Fruit fly (Drosophila melanogaster) whole organism: ENCODE results near the gene Sfp23F.

Experiments used
- CG8478 ChIP-seq: fragments of >200 bp; optimal IDR thresholded peaks from 2 replicates; lab custom pipeline; 2018; ENCODE audit warnings: inconsistent platforms
- Dll ChIP-seq: fragments of >200 bp; optimal IDR thresholded peaks from 2 replicates; lab custom pipeline; 2017
- EcR ChIP-seq, 2 experiments: fragments of >200 bp; optimal IDR thresholded peaks; 2 replicates each; lab custom pipeline; 2017; ENCODE audit warnings: missing biosample characterization in 2 of 2, missing genetic modification characterization in 2 of 2, missing genetic modification reagents in 2 of 2
- pan ChIP-seq: fragments of >200 bp; optimal IDR thresholded peaks from 2 replicates; lab custom pipeline; 2017
- psq ChIP-seq: fragments of >200 bp; optimal IDR thresholded peaks from 2 replicates; lab custom pipeline; 2017
- usp ChIP-seq: fragments of >200 bp; optimal IDR thresholded peaks from 2 replicates; lab custom pipeline; 2017; ENCODE audit warnings: missing biosample characterization, missing genetic modification characterization, mixed read lengths

Gene Sfp23F

dm6 chr2L:3387643-3388042 lies at the start of gene Sfp23F:
TSS of gene Sfp23F (minus strand) at chr2L:3387743.
- no peak for TF ChIP-seq psq
- TF ChIP-seq CG8478 (lab: Kevin White, UChicago): no peak
- TF ChIP-seq EcR (GFP tag; optimal IDR thresholded peaks at IDR 0.05; lab: Kevin White, UChicago): no peak
- TF ChIP-seq Dll (lab: Kevin White, UChicago): no peak
- TF ChIP-seq usp (GFP tag; lab: Kevin White, UChicago): no peak
- no peak for TF ChIP-seq pan (lab: Kevin White, UChicago)

- no peak for TF ChIP-seq pan (lab: Kevin White, UChicago)
Observed at dm6 chr2L:3437068-3437467, 49.5 kb upstream of the Sfp23F start.

dm6 chr2L:3436347-3436746 lies 48.8 kb upstream of the Sfp23F start:
- TF ChIP-seq EcR (GFP tag; optimal IDR thresholded peaks at IDR 0.05; lab: Kevin White, UChicago) (no peak), Dll (lab: Kevin White, UChicago) (no peak), usp (GFP tag; lab: Kevin White, UChicago) (no peak), CG8478 (lab: Kevin White, UChicago) (no peak), pan (lab: Kevin White, UChicago) (no peak), psq (no peak)

dm6 chr2L:3435086-3435485 lies 47.5 kb upstream of the Sfp23F start:
- no peak for TF ChIP-seq psq
- TF ChIP-seq pan (lab: Kevin White, UChicago): no peak
- no peak for TF ChIP-seq Dll (lab: Kevin White, UChicago)
- no peak for TF ChIP-seq CG8478 (lab: Kevin White, UChicago)
- no peak for TF ChIP-seq usp (GFP tag; lab: Kevin White, UChicago)
- TF ChIP-seq EcR (GFP tag; optimal IDR thresholded peaks at IDR 0.05; lab: Kevin White, UChicago): no peak

- TF ChIP-seq EcR (GFP tag; optimal IDR thresholded peaks at IDR 0.05; lab: Kevin White, UChicago): no peak
- no peak for TF ChIP-seq psq
- no peak for TF ChIP-seq usp (GFP tag; lab: Kevin White, UChicago)
- TF ChIP-seq Dll (lab: Kevin White, UChicago): no peak
- TF ChIP-seq CG8478 (lab: Kevin White, UChicago): no peak
- TF ChIP-seq pan (lab: Kevin White, UChicago): no peak
Observed at dm6 chr2L:3428419-3429097, 41.0 kb upstream of the Sfp23F start.

dm6 chr2L:3426669-3427232 lies 39.2 kb upstream of the Sfp23F start, which contains the start of gene Pgant2:
TSS of gene Pgant2 (minus strand) at chr2L:3426719.
- no peak for TF ChIP-seq pan (lab: Kevin White, UChicago)
- no peak for TF ChIP-seq Dll (lab: Kevin White, UChicago)
- TF ChIP-seq CG8478 (lab: Kevin White, UChicago): no peak
- no peak for TF ChIP-seq usp (GFP tag; lab: Kevin White, UChicago)
- TF ChIP-seq EcR (GFP tag; optimal IDR thresholded peaks at IDR 0.05; lab: Kevin White, UChicago): no peak
- no peak for TF ChIP-seq psq

- TF ChIP-seq EcR (GFP tag; optimal IDR thresholded peaks at IDR 0.05; lab: Kevin White, UChicago): no peak
- no peak for TF ChIP-seq psq
- TF ChIP-seq pan (lab: Kevin White, UChicago): no peak
- no peak for TF ChIP-seq Dll (lab: Kevin White, UChicago)
- no peak for TF ChIP-seq usp (GFP tag; lab: Kevin White, UChicago)
- no peak for TF ChIP-seq CG8478 (lab: Kevin White, UChicago)
Observed at dm6 chr2L:3425947-3426346, 38.4 kb upstream of the Sfp23F start.

- TF ChIP-seq psq: no peak
Observed at dm6 chr2L:3422753-3423152, 35.2 kb upstream of the Sfp23F start.

- TF ChIP-seq Dll (lab: Kevin White, UChicago) (no peak), psq (no peak), EcR (GFP tag; optimal IDR thresholded peaks at IDR 0.05; lab: Kevin White, UChicago) (no peak), usp (GFP tag; lab: Kevin White, UChicago) (no peak), CG8478 (lab: Kevin White, UChicago) (no peak), pan (lab: Kevin White, UChicago) (no peak)
Observed at dm6 chr2L:3417613-3418012, 30.1 kb upstream of the Sfp23F start.

dm6 chr2L:3416527-3417304 lies 29.2 kb upstream of the Sfp23F start, which contains the start of gene CG31952:
TSS of gene CG31952 (plus strand) at chr2L:3416693.
- TF ChIP-seq pan (lab: Kevin White, UChicago) (no peak), EcR (GFP tag; optimal IDR thresholded peaks at IDR 0.05; lab: Kevin White, UChicago) (no peak), Dll (lab: Kevin White, UChicago) (no peak), CG8478 (lab: Kevin White, UChicago) (no peak), usp (GFP tag; lab: Kevin White, UChicago) (no peak), psq (no peak)

- TF ChIP-seq pan (lab: Kevin White, UChicago) (no peak), usp (GFP tag; lab: Kevin White, UChicago) (no peak), CG8478 (lab: Kevin White, UChicago) (no peak), EcR (GFP tag; optimal IDR thresholded peaks at IDR 0.05; lab: Kevin White, UChicago) (no peak), Dll (lab: Kevin White, UChicago) (no peak), psq (no peak)
Observed at dm6 chr2L:3410260-3410659, 22.7 kb upstream of the Sfp23F start, which contains the start of gene CG8840. TSS of gene CG8840 (plus strand) at chr2L:3410560.
